Fruit fly (Drosophila melanogaster): ENCODE measurements around the gene bru2.

bru2 gene

DNA sequence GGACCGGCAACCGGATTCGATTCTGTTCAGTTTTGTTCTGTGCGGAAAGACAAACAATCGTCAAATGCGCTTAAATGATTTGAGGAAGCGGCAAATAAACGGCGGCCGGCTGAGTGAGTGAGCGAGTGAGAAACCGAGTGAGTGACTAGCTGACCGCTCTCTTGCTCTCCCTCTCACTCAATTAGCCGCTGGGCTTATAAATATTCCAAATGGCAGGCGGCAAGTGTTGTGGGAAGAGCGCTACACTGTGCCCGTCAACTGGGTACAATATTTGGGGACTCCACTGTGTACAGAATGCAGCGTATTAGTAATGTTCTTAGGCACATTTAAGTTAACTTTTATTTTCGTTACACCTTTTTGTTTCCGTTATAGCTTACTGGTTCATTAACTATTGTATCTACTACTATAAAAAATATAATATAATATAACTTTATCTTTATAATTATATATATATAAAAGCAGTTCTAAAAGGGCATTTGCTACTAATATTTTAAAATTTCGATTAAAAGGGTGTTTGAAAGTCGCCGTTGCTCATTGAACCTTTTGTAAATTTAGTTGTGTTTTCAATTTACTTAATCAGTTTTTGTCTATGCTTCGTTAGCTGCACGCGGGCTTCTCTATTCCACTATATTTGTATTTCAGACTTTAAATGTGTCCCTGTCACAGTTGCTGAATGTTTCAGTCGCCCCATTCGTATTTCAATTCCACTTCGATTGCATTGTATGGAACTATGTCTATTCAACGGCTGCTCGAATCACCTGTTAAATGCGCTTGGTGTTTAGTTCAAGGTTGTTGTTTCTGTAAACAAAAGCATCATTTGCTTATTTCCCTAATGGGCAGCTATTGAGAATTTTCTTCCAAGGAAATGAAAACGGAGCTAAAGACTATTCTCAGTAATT, 78.0 kb downstream of the bru2 start (continued):
- TF ChIP-seq row (GFP tag; IDR thresholded peaks at IDR 0.05) (peak; percentile 66), Spps (tag; optimal IDR thresholded peaks at IDR 0.05) (no peak), CG10366 (GFP tag; IDR thresholded peaks at IDR 0.05) (no peak), CG12659 (GFP tag; optimal IDR thresholded peaks at IDR 0.05) (peak; percentile 1), crol (GFP tag; IDR thresholded peaks at IDR 0.05) (no peak), CG42726 (GFP tag; IDR thresholded peaks at IDR 0.05; ENCODE audit: partially characterized antibody) (no peak), Oli (tag; optimal IDR thresholded peaks at IDR 0.05) (peak; percentile 30), dati (GFP tag; IDR thresholded peaks at IDR 0.05) (no peak), wdn (GFP tag; IDR thresholded peaks at IDR 0.05) (no peak), sim (GFP tag; IDR thresholded peaks at IDR 0.05) (no peak), Ptx1 (GFP tag; IDR thresholded peaks at IDR 0.05) (peak; percentile 38; the same call in 1 of the 2 replicates), CG34224 (GFP tag; IDR thresholded peaks at IDR 0.05; ENCODE audit: partially characterized antibody) (peak; percentile 16; the same call in 1 of the 3 replicates), CG10654 (GFP tag; optimal IDR thresholded peaks at IDR 0.05) (no peak), PHDP (tag; optimal IDR thresholded peaks at IDR 0.05) (no peak), CG31388 (GFP tag; optimal IDR thresholded peaks at IDR 0.05) (no peak), CG4730 (GFP tag; IDR thresholded peaks at IDR 0.05) (no peak), CG13287 (GFP tag; IDR thresholded peaks at IDR 0.05; ENCODE audit: partially characterized antibody) (peak; percentile 42), dysf (GFP tag; IDR thresholded peaks at IDR 0.05) (peak; percentile 30; the same call in 1 of the 3 replicates), ERR (GFP tag; optimal IDR thresholded peaks at IDR 0.05) (no peak), CG11504 (tag; optimal IDR thresholded peaks at IDR 0.05) (peak; percentile 52), CG13424 (tag; optimal IDR thresholded peaks at IDR 0.05) (peak; percentile 2), trh (GFP tag; optimal IDR thresholded peaks at IDR 0.05) (no peak), CG2199 (GFP tag; IDR thresholded peaks at IDR 0.05) (0 out of 3 replicates have a peak, but pooled peaks have one; percentile 48), HmgD (GFP tag; optimal IDR thresholded peaks at IDR 0.05) (no peak), Bteb2 (GFP tag; optimal IDR thresholded peaks at IDR 0.05) (no peak), CG11456 (GFP tag; IDR thresholded peaks at IDR 0.05) (0 out of 3 replicates have a peak, but pooled peaks have one; percentile 52), Deaf1 (tag; optimal IDR thresholded peaks at IDR 0.05) (no peak), BtbVII (GFP tag; optimal IDR thresholded peaks at IDR 0.05) (no peak), B-H1 (GFP tag; IDR thresholded peaks at IDR 0.05) (no peak), Ssrp (tag; optimal IDR thresholded peaks at IDR 0.05) (no peak), Eip74EF (GFP tag; optimal IDR thresholded peaks at IDR 0.05) (no peak), CG2129 (GFP tag; IDR thresholded peaks at IDR 0.05; ENCODE audit: partially characterized antibody) (no peak), Bdp1 (GFP tag; optimal IDR thresholded peaks at IDR 0.05) (no peak), CG2712 (tag; optimal IDR thresholded peaks at IDR 0.05) (peak; percentile 20), B-H2 (GFP tag; optimal IDR thresholded peaks at IDR 0.05) (no peak), CG10209 (GFP tag; optimal IDR thresholded peaks at IDR 0.05) (peak; percentile 10), CG2678 (tag; optimal IDR thresholded peaks at IDR 0.05) (peak; percentile 35), Kr (GFP tag; optimal IDR thresholded peaks at IDR 0.05) (no peak), CG7928 (GFP tag; optimal IDR thresholded peaks at IDR 0.05) (no peak), Six4 (GFP tag; optimal IDR thresholded peaks at IDR 0.05) (no peak), Elba2 (GFP tag; optimal IDR thresholded peaks at IDR 0.05) (no peak), eve (GFP tag; optimal IDR thresholded peaks at IDR 0.05) (no peak), klu (GFP tag; IDR thresholded peaks at IDR 0.05) (no peak), CG12299 (tag; optimal IDR thresholded peaks at IDR 0.05) (no peak), amos (GFP tag; IDR thresholded peaks at IDR 0.05; ENCODE audit: partially characterized antibody) (peak; percentile 34; the same call in 1 of the 2 replicates), her (GFP tag; optimal IDR thresholded peaks at IDR 0.05) (no peak), tx (GFP tag; optimal IDR thresholded peaks at IDR 0.05) (no peak), ken (GFP tag; IDR thresholded peaks at IDR 0.05) (peak; percentile 15; the same call in 1 of the 3 replicates), HLH3B (GFP tag; IDR thresholded peaks at IDR 0.05) (no peak)

All from whole organism, embryonic.